Fruit fly (Drosophila melanogaster): ENCODE measurements around the gene CG10512.

DNA sequence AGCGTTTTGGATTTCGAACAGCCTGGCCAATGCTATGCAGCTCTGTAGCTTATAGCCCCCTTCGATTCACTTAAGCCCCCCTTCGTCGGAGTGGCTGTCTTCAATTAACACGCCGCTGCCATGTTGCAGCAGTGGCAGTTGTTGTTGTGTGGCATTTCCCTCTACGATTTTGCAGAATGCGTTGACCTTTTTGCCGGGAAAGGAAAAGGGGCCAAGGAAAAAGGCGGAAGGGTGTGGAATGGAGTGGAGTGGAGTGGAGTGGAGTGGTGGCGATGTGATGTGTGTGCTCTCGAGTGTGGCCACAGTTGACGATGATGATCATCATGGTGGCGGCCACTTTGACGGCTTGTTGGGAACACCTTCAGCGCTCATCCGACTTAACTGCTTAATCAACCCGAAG lies 35.7 kb downstream of the CG10512 start:
- TF ChIP-seq psq (optimal IDR thresholded peaks at IDR 0.05) (no peak), usp (GFP tag; optimal IDR thresholded peaks at IDR 0.05) (no peak), EcR (GFP tag; optimal IDR thresholded peaks at IDR 0.05) (peak in 1 of 2 experiments; percentile 84)
